Fruit fly (Drosophila melanogaster): ENCODE data around the gene beat-VII.

The beat-VII gene

DNA sequence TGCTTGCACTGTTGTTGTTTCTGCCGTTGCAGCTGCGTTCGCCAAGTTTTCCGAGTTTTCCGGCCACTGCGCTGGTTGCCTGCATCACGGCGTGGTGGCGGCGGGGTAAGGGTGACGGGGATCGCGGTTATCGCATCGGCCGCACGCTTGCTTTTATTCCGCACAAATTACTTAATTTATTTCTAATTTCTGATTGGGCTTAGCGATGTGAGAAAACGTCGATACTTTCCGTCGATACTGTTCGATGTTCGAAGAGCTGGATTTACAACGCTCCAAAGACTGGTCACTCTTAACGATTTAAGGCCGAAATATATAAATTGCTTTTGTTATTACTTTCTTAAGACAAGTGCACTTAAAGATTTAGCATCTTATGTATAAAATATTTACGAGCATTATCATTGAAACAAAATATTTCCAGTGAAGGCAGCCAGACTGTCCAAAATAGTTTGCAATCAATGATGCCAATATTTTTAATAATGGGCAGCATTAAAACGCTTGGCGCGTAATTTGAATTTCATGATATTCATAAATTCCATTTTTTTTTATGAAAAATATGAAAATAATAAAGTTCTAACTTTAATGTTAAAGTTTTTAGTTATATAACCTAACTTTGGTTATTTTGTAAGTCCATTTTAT, 43.3 kb upstream of the beat-VII start, which contains the start of gene CG6420:
Gene CG6420 (minus strand): TSS at position 240 of the 636 bp plus-strand sequence.
- TF ChIP-seq Ets97D (GFP tag; optimal IDR thresholded peaks at IDR 0.05) = peak; percentile 69
- peak; percentile 46 for TF ChIP-seq stwl (tag; optimal IDR thresholded peaks at IDR 0.05)
- TF ChIP-seq CG31441 (GFP tag; IDR thresholded peaks at IDR 0.05) = 0 out of 2 replicates have a peak, but pooled peaks have one; percentile 16
- TF ChIP-seq sens (GFP tag) = peak; percentile 72
- no peak for TF ChIP-seq CG6683 (GFP tag; optimal IDR thresholded peaks at IDR 0.05)
- TF ChIP-seq esg (GFP tag; conservative IDR thresholded peaks at IDR 0.05) = no peak
- TF ChIP-seq ato (GFP tag; IDR thresholded peaks at IDR 0.05; ENCODE audit: partially characterized antibody) = peak; percentile 73
- peak; percentile 74 for TF ChIP-seq hb (GFP tag; IDR thresholded peaks at IDR 0.05; ENCODE audit: partially characterized antibody)
- TF ChIP-seq exex (tag; optimal IDR thresholded peaks at IDR 0.05) = no peak
- TF ChIP-seq H15 (GFP tag; IDR thresholded peaks at IDR 0.05) = no peak
- TF ChIP-seq CG12391 (tag; optimal IDR thresholded peaks at IDR 0.05) = peak; percentile 9
- peak; percentile 88 for TF ChIP-seq knrl (GFP tag; IDR thresholded peaks at IDR 0.05; ENCODE audit: partially characterized antibody)
- TF ChIP-seq crol (GFP tag; IDR thresholded peaks at IDR 0.05) = peak; percentile 61
- TF ChIP-seq CG3847 (GFP tag; IDR thresholded peaks at IDR 0.05) = peak; percentile 83
- TF ChIP-seq CG12659 (GFP tag; optimal IDR thresholded peaks at IDR 0.05) = peak; percentile 60
- TF ChIP-seq mam (GFP tag; optimal IDR thresholded peaks at IDR 0.05) = peak; percentile 4
- TF ChIP-seq CG8924 (tag; optimal IDR thresholded peaks at IDR 0.05) = no peak
- TF ChIP-seq bbx (GFP tag; IDR thresholded peaks at IDR 0.05; ENCODE audit: partially characterized antibody) = peak; percentile 88
- peak; percentile 5 for TF ChIP-seq CoRest (tag; optimal IDR thresholded peaks at IDR 0.05)
- TF ChIP-seq CG4617 (GFP tag; optimal IDR thresholded peaks at IDR 0.05; ENCODE audit: borderline replicate concordance) = peak; percentile 78
- TF ChIP-seq CG17385 (GFP tag; optimal IDR thresholded peaks at IDR 0.05) = no peak
- peak; percentile 16 for TF ChIP-seq Dad (GFP tag; optimal IDR thresholded peaks at IDR 0.05)
- TF ChIP-seq Sin3A (optimal IDR thresholded peaks at IDR 0.05) = peak; percentile 58
- TF ChIP-seq Elba2 (GFP tag; optimal IDR thresholded peaks at IDR 0.05) = peak; percentile 84
- TF ChIP-seq tna (GFP tag; IDR thresholded peaks at IDR 0.05; ENCODE audit: partially characterized antibody) = peak; percentile 68
- TF ChIP-seq gfzf (GFP tag; optimal IDR thresholded peaks at IDR 0.05) = peak; percentile 82
- TF ChIP-seq Scr (GFP tag; IDR thresholded peaks at IDR 0.05; ENCODE audit: partially characterized antibody) = peak; percentile 89
- no peak for TF ChIP-seq CG9215 (GFP tag; IDR thresholded peaks at IDR 0.05)
- peak; percentile 41 for TF ChIP-seq CG14710 (tag; optimal IDR thresholded peaks at IDR 0.05)
- TF ChIP-seq tup (GFP tag; optimal IDR thresholded peaks at IDR 0.05) = no peak
- TF ChIP-seq insv (GFP tag; optimal IDR thresholded peaks at IDR 0.05) = peak in 1 of 2 experiments; percentile 81
- TF ChIP-seq CG7745 (tag; optimal IDR thresholded peaks at IDR 0.05) = peak; percentile 49
- peak; percentile 91 for TF ChIP-seq hbn (GFP tag; IDR thresholded peaks at IDR 0.05; ENCODE audit: partially characterized antibody)
- no peak for TF ChIP-seq unpg (GFP tag; optimal IDR thresholded peaks at IDR 0.05)
- peak; percentile 88 for TF ChIP-seq CG16813 (GFP tag; IDR thresholded peaks at IDR 0.05; ENCODE audit: partially characterized antibody)
- TF ChIP-seq zen2 (GFP tag; IDR thresholded peaks at IDR 0.05; ENCODE audit: partially characterized antibody) = peak; percentile 74
- TF ChIP-seq YL-1 (GFP tag; optimal IDR thresholded peaks at IDR 0.05) = peak; percentile 32
- peak; percentile 91 for TF ChIP-seq MESR4 (GFP tag; optimal IDR thresholded peaks at IDR 0.05)
- TF ChIP-seq Opbp (GFP tag; IDR thresholded peaks at IDR 0.05; ENCODE audit: partially characterized antibody) = peak; percentile 87
- peak; percentile 90 for TF ChIP-seq Dll (GFP tag; IDR thresholded peaks at IDR 0.05; ENCODE audit: partially characterized antibody)
- TF ChIP-seq CG17829 (tag; optimal IDR thresholded peaks at IDR 0.05) = peak; percentile 48
- peak; percentile 37 for TF ChIP-seq Abd-B (GFP tag; optimal IDR thresholded peaks at IDR 0.05)
- peak; percentile 89 for TF ChIP-seq unc-4 (GFP tag; IDR thresholded peaks at IDR 0.05; ENCODE audit: partially characterized antibody)
- TF ChIP-seq TFAM (GFP tag; optimal IDR thresholded peaks at IDR 0.05) = no peak
- TF ChIP-seq Doc3 (GFP tag; IDR thresholded peaks at IDR 0.05; ENCODE audit: partially characterized antibody) = peak; percentile 84
- peak; percentile 24 for TF ChIP-seq phol (tag; optimal IDR thresholded peaks at IDR 0.05)
- peak; percentile 86 for TF ChIP-seq inv (GFP tag; IDR thresholded peaks at IDR 0.05; ENCODE audit: partially characterized antibody)
